Fruit fly (Drosophila melanogaster) whole organism, embryonic: ENCODE data around the gene CG15927.

ENCODE experiments used
- CG10209 ChIP-seq: fragments of 200-800 bp; sonication (Bioruptor generic); optimal IDR thresholded peaks from 3 replicates; lab custom pipeline; 2017; ENCODE audit warnings: missing biosample characterization, mild to moderate bottlenecking, missing genetic modification characterization, missing genetic modification reagents
- CG10431 ChIP-seq: fragments of 200-800 bp; sonication (Bioruptor generic); optimal IDR thresholded peaks from 3 replicates; lab custom pipeline; 2018; ENCODE audit warnings: missing biosample characterization, mild to moderate bottlenecking, missing genetic modification characterization
- CG10654 ChIP-seq: fragments of 200-800 bp; sonication (Bioruptor generic); optimal IDR thresholded peaks from 2 replicates; lab custom pipeline; 2016; ENCODE audit warnings: missing biosample characterization, missing genetic modification characterization
- CG11247 ChIP-seq: fragments of 200-800 bp; sonication (Bioruptor generic); IDR thresholded peaks from 2 replicates; pipeline ENCODE4 v1.3.6; 2022; ENCODE audit warnings: missing biosample characterization, missing genetic modification characterization
- CG11696 ChIP-seq: fragments of 200-800 bp; sonication (Bioruptor generic); IDR thresholded peaks from 2 replicates; pipeline ENCODE4 v1.3.6; 2022; ENCODE audit warnings: missing biosample characterization, missing genetic modification characterization
- CG1233 ChIP-seq: fragments of 200-800 bp; sonication (Bioruptor generic); optimal IDR thresholded peaks from 4 replicates; lab custom pipeline; 2018; ENCODE audit warnings: missing biosample characterization, mild to moderate bottlenecking, missing genetic modification characterization
- CG12769 ChIP-seq: fragments of 200-800 bp; sonication (Bioruptor generic); optimal IDR thresholded peaks from 2 replicates; lab custom pipeline; 2019; ENCODE audit warnings: missing biosample characterization, mild to moderate bottlenecking, missing genetic modification characterization, moderate library complexity
- CG13296 ChIP-seq: fragments of 200-800 bp; sonication (Bioruptor generic); optimal IDR thresholded peaks from 3 replicates; lab custom pipeline; 2018; ENCODE audit warnings: missing biosample characterization, mild to moderate bottlenecking, missing genetic modification characterization
- CG13624 ChIP-seq: fragments of 200-800 bp; sonication (Bioruptor generic); optimal IDR thresholded peaks from 2 replicates; lab custom pipeline; 2016; ENCODE audit warnings: missing biosample characterization, missing genetic modification characterization
- CG14050 ChIP-seq: fragments of 200-800 bp; sonication (Bioruptor generic); IDR thresholded peaks from 3 replicates; pipeline ENCODE4 v1.3.6; 2022; ENCODE audit warnings: missing biosample characterization, missing genetic modification characterization
- CG14441 ChIP-seq: fragments of 200-800 bp; sonication (Bioruptor generic); IDR thresholded peaks from 2 replicates; pipeline ENCODE4 v1.3.6; 2022; ENCODE audit warnings: missing biosample characterization, missing genetic modification characterization
- CG14710 ChIP-seq: fragments of 200-800 bp; sonication (Bioruptor generic); optimal IDR thresholded peaks from 3 replicates; lab custom pipeline; 2019; ENCODE audit warnings: missing biosample characterization, mild to moderate bottlenecking, missing genetic modification characterization, moderate library complexity
- CG1792 ChIP-seq: fragments of 200-800 bp; sonication (Bioruptor generic); optimal IDR thresholded peaks from 2 replicates; lab custom pipeline; 2016; ENCODE audit warnings: missing biosample characterization, missing genetic modification characterization
- CG31224 ChIP-seq: fragments of 200-800 bp; sonication (Bioruptor generic); IDR thresholded peaks from 2 replicates; pipeline ENCODE4 v1.3.6; 2022; ENCODE audit warnings: missing biosample characterization, missing genetic modification characterization
- CG32767 ChIP-seq: fragments of 200-800 bp; sonication (Bioruptor generic); IDR thresholded peaks from 2 replicates; pipeline ENCODE4 v1.3.6; 2022; ENCODE audit warnings: missing biosample characterization, missing genetic modification characterization
- CG32772 ChIP-seq: fragments of 200-800 bp; sonication (Bioruptor generic); IDR thresholded peaks from 2 replicates; pipeline ENCODE4 v1.3.6; 2022; ENCODE audit warnings: missing biosample characterization, missing genetic modification characterization
- CG34224 ChIP-seq: fragments of 200-800 bp; sonication (Bioruptor generic); IDR thresholded peaks from 3 replicates; pipeline ENCODE4 v1.3.6; 2022; ENCODE audit warnings: missing biosample characterization, missing genetic modification characterization; ENCODE audit not compliant: partially characterized antibody
- CG34376 ChIP-seq: fragments of 200-800 bp; sonication (Bioruptor generic); optimal IDR thresholded peaks from 2 replicates; lab custom pipeline; 2018; ENCODE audit warnings: missing biosample characterization, mild to moderate bottlenecking, missing genetic modification characterization
- CG3847 ChIP-seq: fragments of 200-800 bp; sonication (Bioruptor generic); IDR thresholded peaks from 2 replicates; pipeline ENCODE4 v1.3.6; 2022; ENCODE audit warnings: missing biosample characterization, missing genetic modification characterization
- CG4328 ChIP-seq: fragments of 200-800 bp; sonication (Bioruptor generic); optimal IDR thresholded peaks from 3 replicates; lab custom pipeline; 2017; ENCODE audit warnings: missing biosample characterization, missing genetic modification reagents, missing genetic modification characterization
- CG4820 ChIP-seq: fragments of 200-800 bp; sonication (Bioruptor generic); optimal IDR thresholded peaks from 3 replicates; lab custom pipeline; 2016; ENCODE audit warnings: missing biosample characterization, missing genetic modification characterization
- CG5180 ChIP-seq: fragments of 200-800 bp; sonication (Bioruptor generic); optimal IDR thresholded peaks from 3 replicates; lab custom pipeline; 2017; ENCODE audit warnings: missing biosample characterization, missing genetic modification characterization, mild to moderate bottlenecking, moderate library complexity, missing genetic modification reagents
- CG8388 ChIP-seq: fragments of 200-800 bp; sonication (Bioruptor generic); optimal IDR thresholded peaks from 2 replicates; lab custom pipeline; 2019; ENCODE audit warnings: missing biosample characterization, mild to moderate bottlenecking, missing genetic modification characterization, moderate library complexity
- CrebB ChIP-seq: fragments of 200-800 bp; sonication (Bioruptor generic); optimal IDR thresholded peaks from 3 replicates; lab custom pipeline; 2018; ENCODE audit warnings: missing biosample characterization, mild to moderate bottlenecking, missing genetic modification characterization
- E2f1 ChIP-seq: fragments of 200-800 bp; sonication (Bioruptor generic); IDR thresholded peaks from 2 replicates; pipeline ENCODE4 v1.3.6; 2022; ENCODE audit warnings: missing biosample characterization, missing genetic modification characterization
- Ets65A ChIP-seq: fragments of 200-800 bp; sonication (Bioruptor generic); peaks from one replicate; lab custom pipeline; 2016; ENCODE audit warnings: missing biosample characterization, missing genetic modification characterization
- H2.0 ChIP-seq: fragments of 200-800 bp; sonication (Bioruptor generic); IDR thresholded peaks from 2 replicates; pipeline ENCODE4 v1.3.6; 2022; ENCODE audit warnings: missing biosample characterization, missing genetic modification characterization
- HLH3B ChIP-seq: fragments of 200-800 bp; sonication (Bioruptor generic); IDR thresholded peaks from 2 replicates; pipeline ENCODE4 v1.3.6; 2022; ENCODE audit warnings: missing biosample characterization, missing genetic modification characterization
- Hey ChIP-seq: fragments of 200-800 bp; sonication (Bioruptor generic); optimal IDR thresholded peaks from 3 replicates; lab custom pipeline; 2018; ENCODE audit warnings: missing biosample characterization, mild to moderate bottlenecking, missing genetic modification characterization
- Hr39 ChIP-seq: fragments of >200 bp; optimal IDR thresholded peaks from 2 replicates; lab custom pipeline; 2017
- Hr51 ChIP-seq, 2 experiments: fragments of 200-800 bp; sonication (Bioruptor generic); optimal IDR thresholded peaks; 2 replicates in 1 of 2; 3 replicates in 1 of 2; lab custom pipeline; 2016 to 2018; ENCODE audit warnings: missing biosample characterization in 2 of 2, missing genetic modification characterization in 2 of 2, mild to moderate bottlenecking in 1 of 2, moderate library complexity in 1 of 2
- Six4 ChIP-seq: fragments of 200-800 bp; sonication (Bioruptor generic); optimal IDR thresholded peaks from 2 replicates; lab custom pipeline; 2016; ENCODE audit warnings: missing biosample characterization, missing genetic modification characterization
- Xbp1 ChIP-seq: fragments of 200-800 bp; sonication (Bioruptor generic); optimal IDR thresholded peaks from 3 replicates; lab custom pipeline; 2016; ENCODE audit warnings: missing biosample characterization, mild to moderate bottlenecking, missing genetic modification characterization
- btn ChIP-seq: fragments of 200-800 bp; sonication (Bioruptor generic); optimal IDR thresholded peaks from 2 replicates; lab custom pipeline; 2016; ENCODE audit warnings: missing biosample characterization, missing genetic modification characterization
- cad ChIP-seq: fragments of >200 bp; optimal IDR thresholded peaks from 2 replicates; lab custom pipeline; 2017; ENCODE audit warnings: missing biosample characterization, missing genetic modification characterization
- crol ChIP-seq: fragments of 200-800 bp; sonication (Bioruptor generic); IDR thresholded peaks from 2 replicates; pipeline ENCODE4 v1.3.6; 2022; ENCODE audit warnings: missing biosample characterization, missing genetic modification characterization
- cwo ChIP-seq: fragments of 200-800 bp; sonication (Bioruptor generic); optimal IDR thresholded peaks from 3 replicates; lab custom pipeline; 2017; ENCODE audit warnings: missing biosample characterization, missing genetic modification characterization, mild to moderate bottlenecking, moderate library complexity, missing genetic modification reagents
- da ChIP-seq: fragments of 200-800 bp; sonication (Bioruptor generic); optimal IDR thresholded peaks from 2 replicates; lab custom pipeline; 2016; ENCODE audit warnings: missing biosample characterization, missing genetic modification characterization
- danr ChIP-seq: fragments of 200-800 bp; sonication (Bioruptor generic); IDR thresholded peaks from 2 replicates; pipeline ENCODE4 v1.3.6; 2022; ENCODE audit warnings: missing biosample characterization, missing genetic modification characterization
- eve ChIP-seq, 2 experiments: fragments of >200 bp; optimal IDR thresholded peaks; 2 replicates each; lab custom pipeline; 2017; ENCODE audit warnings: missing biosample characterization in 2 of 2, missing genetic modification characterization in 2 of 2
- grau ChIP-seq: fragments of 200-800 bp; optimal IDR thresholded peaks from 3 replicates; lab custom pipeline; 2019; ENCODE audit warnings: missing biosample characterization, mild to moderate bottlenecking, missing genetic modification characterization, moderate library complexity
- gt ChIP-seq: fragments of 200-800 bp; sonication (Bioruptor generic); IDR thresholded peaks from 2 replicates; pipeline ENCODE4 v1.3.6; 2022; ENCODE audit warnings: missing biosample characterization, missing genetic modification characterization
- hbn ChIP-seq: fragments of 200-800 bp; sonication (Bioruptor generic); IDR thresholded peaks from 2 replicates; pipeline ENCODE4 v1.3.6; 2022; ENCODE audit warnings: missing biosample characterization, missing genetic modification characterization; ENCODE audit not compliant: partially characterized antibody
- jing ChIP-seq: fragments of 200-800 bp; sonication (Bioruptor generic); optimal IDR thresholded peaks from 2 replicates; lab custom pipeline; 2018; ENCODE audit warnings: missing biosample characterization, mild to moderate bottlenecking, missing genetic modification characterization
- mam ChIP-seq: fragments of 200-800 bp; sonication (Bioruptor generic); optimal IDR thresholded peaks from 3 replicates; lab custom pipeline; 2016; ENCODE audit warnings: missing biosample characterization, missing genetic modification characterization
- oc ChIP-seq: fragments of 200-800 bp; sonication (Bioruptor generic); optimal IDR thresholded peaks from 2 replicates; lab custom pipeline; 2018; ENCODE audit warnings: missing biosample characterization, mild to moderate bottlenecking, missing genetic modification characterization, moderate library complexity
- pnt ChIP-seq: fragments of 200-800 bp; sonication (Bioruptor generic); optimal IDR thresholded peaks from 3 replicates; lab custom pipeline; 2016; ENCODE audit warnings: missing biosample characterization, missing genetic modification characterization
- sens ChIP-seq: fragments of 200-800 bp; sonication (Bioruptor generic); peaks from one replicate; lab custom pipeline; 2016; ENCODE audit warnings: missing biosample characterization, missing genetic modification characterization
- sisA ChIP-seq: fragments of 200-800 bp; sonication (Bioruptor generic); IDR thresholded peaks from 2 replicates; pipeline ENCODE4 v1.3.6; 2022; ENCODE audit warnings: missing biosample characterization, missing genetic modification characterization
- ssp ChIP-seq: fragments of 200-800 bp; sonication (Bioruptor generic); IDR thresholded peaks from 2 replicates; pipeline ENCODE4 v1.3.6; 2022; ENCODE audit warnings: missing biosample characterization, missing genetic modification characterization
- tx ChIP-seq: fragments of 200-800 bp; sonication (Bioruptor generic); optimal IDR thresholded peaks from 2 replicates; lab custom pipeline; 2016; ENCODE audit warnings: missing biosample characterization, missing genetic modification characterization
- vnd ChIP-seq: fragments of 200-800 bp; sonication (Bioruptor generic); IDR thresholded peaks from 3 replicates; pipeline ENCODE4 v1.3.6; 2022; ENCODE audit warnings: missing biosample characterization, missing genetic modification characterization; ENCODE audit not compliant: partially characterized antibody

The CG15927 gene

dm6 chrX:12465316-12465715 is 10.8 kb downstream of the CG15927 start (continued):
- no peak for TF ChIP-seq hbn
- TF ChIP-seq CG5180, result no peak
- no peak for TF ChIP-seq CG1792 (GFP tag; lab: Kevin White, UChicago)
- no peak for TF ChIP-seq cwo
- TF ChIP-seq H2.0 (GFP tag; lab: Robert Waterston, UW), result 0 out of 2 replicates have a peak, but pooled peaks have one; percentile 2
- TF ChIP-seq CG13624 (GFP tag; lab: Kevin White, UChicago), result no peak
- no peak for TF ChIP-seq Hey (tag; lab: Kevin White, UChicago)
- no peak for TF ChIP-seq HLH3B (GFP tag; lab: Robert Waterston, UW)
- TF ChIP-seq Xbp1, result no peak
- no peak for TF ChIP-seq pnt (GFP tag; lab: Kevin White, UChicago)
- TF ChIP-seq CG34376 (GFP tag; lab: Kevin White, UChicago), result no peak
- TF ChIP-seq CG14441 (GFP tag; lab: Robert Waterston, UW), result 0 out of 2 replicates have a peak, but pooled peaks have one; percentile 34
- TF ChIP-seq CG31224, result no peak
- TF ChIP-seq CG3847 (GFP tag; lab: Robert Waterston, UW), result no peak
- no peak for TF ChIP-seq Six4 (GFP tag; lab: Kevin White, UChicago)
- TF ChIP-seq ssp (GFP tag; lab: Robert Waterston, UW), result no peak
- TF ChIP-seq CG4820 (GFP tag; lab: Kevin White, UChicago), result no peak
- peak; percentile 77 for TF ChIP-seq sens (GFP tag; lab: Kevin White, UChicago)
- no peak for TF ChIP-seq oc (tag; lab: Kevin White, UChicago)
- TF ChIP-seq danr (GFP tag; lab: Robert Waterston, UW), result no peak
- TF ChIP-seq CG32767 (GFP tag; lab: Robert Waterston, UW), result no peak
- TF ChIP-seq sisA (GFP tag; lab: Robert Waterston, UW), result peak; percentile 18; the same call in 1 of the 2 replicates
- TF ChIP-seq Ets65A, result no peak
- no peak for TF ChIP-seq CG14050
- TF ChIP-seq Hr39 (lab: Kevin White, UChicago), result no peak
- no peak for TF ChIP-seq eve (GFP tag; optimal IDR thresholded peaks at IDR 0.05; lab: Kevin White, UChicago)
- no peak for TF ChIP-seq CG1233 (GFP tag; lab: Kevin White, UChicago)
- TF ChIP-seq CG32772 (GFP tag; lab: Robert Waterston, UW), result no peak
- TF ChIP-seq CG13296 (GFP tag; lab: Kevin White, UChicago), result no peak
- no peak for TF ChIP-seq cad (GFP tag; lab: Kevin White, UChicago)
- TF ChIP-seq gt (GFP tag; lab: Robert Waterston, UW), result no peak
- no peak for TF ChIP-seq CG10209 (GFP tag; lab: Kevin White, UChicago)
- TF ChIP-seq vnd (GFP tag; lab: Robert Waterston, UW), result 0 out of 3 replicates have a peak, but pooled peaks have one; percentile 20
- no peak for TF ChIP-seq CG14710 (tag; lab: Kevin White, UChicago)
- no peak for TF ChIP-seq CG12769 (tag; lab: Kevin White, UChicago)
- TF ChIP-seq Hr51 (GFP tag; optimal IDR thresholded peaks at IDR 0.05; lab: Kevin White, UChicago), result no peak
- no peak for TF ChIP-seq CG11696 (GFP tag; lab: Robert Waterston, UW)
- TF ChIP-seq crol (GFP tag; lab: Robert Waterston, UW), result no peak
- no peak for TF ChIP-seq CG10431 (GFP tag; lab: Kevin White, UChicago)
- no peak for TF ChIP-seq tx (GFP tag; lab: Kevin White, UChicago)
- no peak for TF ChIP-seq mam (GFP tag; lab: Kevin White, UChicago)
- no peak for TF ChIP-seq jing
- TF ChIP-seq CG11247 (GFP tag; lab: Robert Waterston, UW), result no peak
- peak; percentile 53 for TF ChIP-seq grau
- TF ChIP-seq CrebB (tag; lab: Kevin White, UChicago), result no peak
- no peak for TF ChIP-seq CG10654 (GFP tag; lab: Kevin White, UChicago)
- TF ChIP-seq btn, result no peak
- TF ChIP-seq da (GFP tag; lab: Kevin White, UChicago), result no peak
- TF ChIP-seq E2f1 (GFP tag; lab: Robert Waterston, UW), result 0 out of 2 replicates have a peak, but pooled peaks have one; percentile 9
- TF ChIP-seq CG8388 (GFP tag; lab: Kevin White, UChicago), result no peak
- no peak for TF ChIP-seq CG4328 (GFP tag; lab: Kevin White, UChicago)
- TF ChIP-seq CG34224 (GFP tag; lab: Robert Waterston, UW), result no peak
